Fruit fly (Drosophila melanogaster) whole organism, adult: Measurements from ENCODE around the gene mRpL4.
A peak's percentile ranks its signal among the peaks of the same experiment; 100 is the strongest.

Experiments used
- CG11617 ChIP-seq: fragments of 200-800 bp; sonication (Bioruptor generic); optimal IDR thresholded peaks from 2 replicates; lab custom pipeline; 2017; ENCODE audit warnings: mild to moderate bottlenecking, missing biosample characterization, missing genetic modification reagents, missing genetic modification characterization
- CG12768 ChIP-seq: fragments of 200-800 bp; sonication (Bioruptor generic); optimal IDR thresholded peaks from 2 replicates; lab custom pipeline; 2017; ENCODE audit warnings: missing biosample characterization, missing genetic modification characterization, mild to moderate bottlenecking, moderate library complexity, missing genetic modification reagents
- CG14711 ChIP-seq: fragments of 200-800 bp; sonication (Bioruptor generic); optimal IDR thresholded peaks from 2 replicates; lab custom pipeline; 2018; ENCODE audit warnings: missing biosample characterization, mild to moderate bottlenecking, missing genetic modification characterization, moderate library complexity
- CG1620 ChIP-seq: fragments of 200-800 bp; sonication (Bioruptor generic); optimal IDR thresholded peaks from 2 replicates; lab custom pipeline; 2016; ENCODE audit warnings: missing biosample characterization, missing genetic modification characterization
- CG33017 ChIP-seq: fragments of 200-800 bp; sonication (Bioruptor generic); optimal IDR thresholded peaks from 2 replicates; lab custom pipeline; 2018; ENCODE audit warnings: missing biosample characterization, mild to moderate bottlenecking, missing genetic modification characterization, moderate library complexity
- CG5204 ChIP-seq: fragments of 200-800 bp; sonication (Bioruptor generic); optimal IDR thresholded peaks from 2 replicates; lab custom pipeline; 2016; ENCODE audit warnings: missing biosample characterization, missing genetic modification characterization
- CG7045 ChIP-seq: fragments of 200-800 bp; sonication (Bioruptor generic); optimal IDR thresholded peaks from 2 replicates; lab custom pipeline; 2017; ENCODE audit warnings: missing biosample characterization, mild to moderate bottlenecking, missing genetic modification characterization
- CG7101 ChIP-seq: fragments of 200-800 bp; sonication (Bioruptor generic); optimal IDR thresholded peaks from 2 replicates; lab custom pipeline; 2018; ENCODE audit warnings: missing biosample characterization, mild to moderate bottlenecking, missing genetic modification characterization, moderate library complexity
- Clk ChIP-seq: fragments of 200-800 bp; sonication (Bioruptor generic); optimal IDR thresholded peaks from 2 replicates; lab custom pipeline; 2017; ENCODE audit warnings: missing biosample characterization, missing genetic modification characterization
- Crg-1 ChIP-seq: fragments of 200-800 bp; sonication (Bioruptor generic); optimal IDR thresholded peaks from 2 replicates; lab custom pipeline; 2016; ENCODE audit warnings: missing biosample characterization, missing genetic modification characterization
- Hr96 ChIP-seq: fragments of 200-800 bp; sonication (Bioruptor generic); optimal IDR thresholded peaks from 2 replicates; lab custom pipeline; 2016; ENCODE audit warnings: missing biosample characterization, missing genetic modification characterization
- Mnt ChIP-seq: fragments of 200-800 bp; sonication (Bioruptor generic); optimal IDR thresholded peaks from 2 replicates; lab custom pipeline; 2016; ENCODE audit warnings: missing biosample characterization, mild to moderate bottlenecking, missing genetic modification characterization
- bab1 ChIP-seq: fragments of 200-800 bp; sonication (Bioruptor generic); optimal IDR thresholded peaks from 3 replicates; lab custom pipeline; 2019; ENCODE audit warnings: missing biosample characterization, mild to moderate bottlenecking, missing genetic modification characterization, moderate library complexity
- cic ChIP-seq: fragments of 200-800 bp; sonication (Bioruptor generic); optimal IDR thresholded peaks from 2 replicates; lab custom pipeline; 2017; ENCODE audit warnings: missing biosample characterization, mild to moderate bottlenecking, missing genetic modification characterization, moderate library complexity
- cnc ChIP-seq, 2 experiments: fragments of >200 bp; optimal IDR thresholded peaks; 2 replicates each; lab custom pipeline; 2017
- kay ChIP-seq: fragments of 200-800 bp; sonication (Bioruptor generic); peaks from one replicate; lab custom pipeline; 2016; ENCODE audit warnings: missing biosample characterization, missing genetic modification characterization, borderline replicate concordance
- ovo ChIP-seq: fragments of 200-800 bp; sonication (Bioruptor generic); optimal IDR thresholded peaks from 2 replicates; lab custom pipeline; 2016; ENCODE audit warnings: missing biosample characterization, missing genetic modification characterization
- pad ChIP-seq: fragments of 200-800 bp; sonication (Bioruptor generic); optimal IDR thresholded peaks from 3 replicates; lab custom pipeline; 2017; ENCODE audit warnings: missing biosample characterization, missing genetic modification characterization, mild to moderate bottlenecking, moderate library complexity, missing genetic modification reagents
- tj ChIP-seq: fragments of 200-800 bp; sonication (Bioruptor generic); optimal IDR thresholded peaks from 3 replicates; lab custom pipeline; 2017; ENCODE audit warnings: missing biosample characterization, mild to moderate bottlenecking, missing genetic modification characterization, moderate library complexity
- toe ChIP-seq: fragments of 200-800 bp; sonication (Bioruptor generic); optimal IDR thresholded peaks from 2 replicates; lab custom pipeline; 2016; ENCODE audit warnings: missing biosample characterization, missing genetic modification characterization

Gene mRpL4

DNA sequence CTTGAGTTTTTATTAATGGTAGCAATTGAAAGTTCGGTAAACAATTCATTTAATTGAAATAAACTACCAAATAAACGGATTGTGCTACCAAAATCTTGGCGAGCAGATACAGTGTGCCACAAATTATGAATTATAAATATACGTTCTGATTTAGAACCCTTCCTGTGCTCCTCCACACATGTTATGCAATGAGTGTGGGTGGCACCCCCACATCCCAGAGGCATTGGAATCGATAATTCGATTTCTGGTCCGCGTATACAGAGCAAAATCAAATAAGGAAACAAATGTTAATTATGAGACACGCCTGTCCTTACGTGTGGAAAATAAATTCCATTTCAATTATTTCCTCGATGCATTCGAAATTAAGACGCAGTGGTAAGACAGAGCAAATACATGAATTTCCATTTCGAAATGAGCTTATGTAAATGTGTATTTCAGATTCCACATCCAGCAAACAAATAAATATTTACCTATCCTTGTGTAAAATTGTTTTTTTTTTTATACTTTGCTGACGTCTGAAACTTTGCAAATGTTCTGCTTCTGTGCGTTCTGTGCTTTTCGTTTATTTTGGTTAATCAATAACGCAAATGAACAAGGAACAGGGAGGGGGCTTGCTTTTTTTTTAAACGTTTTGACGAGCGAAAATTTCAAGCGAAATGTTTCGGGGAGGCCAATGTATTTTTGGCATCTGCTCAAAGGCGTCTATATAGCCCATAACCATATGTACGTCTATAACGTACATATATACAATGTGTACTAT is 6.9 kb downstream of the mRpL4 start:
- TF ChIP-seq Hr96 (GFP tag; lab: Kevin White, UChicago) = no peak
- TF ChIP-seq kay (GFP tag; lab: Kevin White, UChicago) = peak; percentile 22
- TF ChIP-seq ovo (GFP tag; lab: Kevin White, UChicago) = no peak
- TF ChIP-seq Mnt (GFP tag; lab: Kevin White, UChicago) = no peak

DNA sequence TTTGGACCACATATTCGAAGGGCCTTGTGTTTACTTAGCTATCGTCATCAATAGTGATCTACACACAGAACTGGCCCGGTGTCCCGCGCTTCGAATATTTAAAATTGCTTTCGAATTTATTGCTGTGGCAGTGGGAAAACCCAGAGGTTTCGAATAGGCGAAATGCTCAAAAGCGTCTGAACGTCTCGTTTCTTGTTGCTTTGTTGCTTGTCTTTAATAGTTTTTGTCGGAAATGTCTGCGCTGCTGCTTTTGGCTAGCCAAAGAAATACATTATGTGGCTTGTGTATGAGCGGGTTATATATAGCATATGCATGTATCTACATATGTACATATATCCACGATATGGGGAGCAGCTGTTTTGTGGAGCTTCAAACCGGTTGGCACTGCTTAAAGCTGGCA is 7.7 kb downstream of the mRpL4 start:
- TF ChIP-seq toe (GFP tag; lab: Kevin White, UChicago) = no peak
- TF ChIP-seq Clk (GFP tag; lab: Kevin White, UChicago) = no peak
- TF ChIP-seq CG7045 (GFP tag; lab: Kevin White, UChicago) = no peak
- TF ChIP-seq Mnt (GFP tag; lab: Kevin White, UChicago) = no peak
- TF ChIP-seq CG11617 (GFP tag; lab: Kevin White, UChicago) = no peak
- TF ChIP-seq CG7101 (tag; lab: Kevin White, UChicago) = no peak
- no peak for TF ChIP-seq tj (GFP tag; lab: Kevin White, UChicago)
- no peak for TF ChIP-seq cic (GFP tag; lab: Kevin White, UChicago)
- TF ChIP-seq pad = no peak
- no peak for TF ChIP-seq CG1620 (GFP tag; lab: Kevin White, UChicago)
- no peak for TF ChIP-seq Hr96 (GFP tag; lab: Kevin White, UChicago)
- TF ChIP-seq CG14711 (tag; lab: Kevin White, UChicago) = no peak
- TF ChIP-seq ovo (GFP tag; lab: Kevin White, UChicago) = no peak
- TF ChIP-seq CG33017 = no peak
- TF ChIP-seq kay (GFP tag; lab: Kevin White, UChicago) = no peak
- TF ChIP-seq CG5204 (GFP tag; lab: Kevin White, UChicago) = no peak
- TF ChIP-seq bab1 (GFP tag; lab: Kevin White, UChicago) = no peak
- TF ChIP-seq Crg-1 = no peak
- no peak for TF ChIP-seq CG12768

DNA sequence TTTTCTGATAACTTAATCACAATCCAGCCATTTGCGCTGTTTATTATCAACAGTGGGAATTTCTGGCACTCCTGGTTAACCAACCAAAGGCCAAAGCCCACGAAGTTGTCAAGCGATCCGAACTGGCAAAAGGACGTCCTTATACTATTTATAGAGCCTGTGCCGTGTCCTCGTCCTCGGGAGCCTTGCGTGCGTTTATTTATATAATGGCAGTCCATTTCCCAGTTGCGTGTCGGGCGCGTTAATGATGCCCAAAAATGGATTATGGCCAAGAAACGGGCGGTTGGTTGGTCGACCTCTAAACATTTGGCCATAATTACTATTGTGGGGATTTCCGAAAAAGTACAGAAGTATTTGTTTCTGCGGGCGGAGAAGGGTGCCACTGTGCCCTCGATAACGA is 8.5 kb downstream of the mRpL4 start:
- TF ChIP-seq Crg-1 = no peak
- no peak for TF ChIP-seq tj (GFP tag; lab: Kevin White, UChicago)
- no peak for TF ChIP-seq CG14711 (tag; lab: Kevin White, UChicago)
- no peak for TF ChIP-seq toe (GFP tag; lab: Kevin White, UChicago)
- no peak for TF ChIP-seq pad
- no peak for TF ChIP-seq bab1 (GFP tag; lab: Kevin White, UChicago)
- TF ChIP-seq ovo (GFP tag; lab: Kevin White, UChicago) = no peak
- no peak for TF ChIP-seq CG12768
- no peak for TF ChIP-seq Hr96 (GFP tag; lab: Kevin White, UChicago)
- TF ChIP-seq CG11617 (GFP tag; lab: Kevin White, UChicago) = no peak
- no peak for TF ChIP-seq CG7101 (tag; lab: Kevin White, UChicago)
- no peak for TF ChIP-seq cnc (optimal IDR thresholded peaks at IDR 0.05; lab: Kevin White, UChicago)
- TF ChIP-seq kay (GFP tag; lab: Kevin White, UChicago) = no peak
- TF ChIP-seq CG1620 (GFP tag; lab: Kevin White, UChicago) = no peak
- no peak for TF ChIP-seq CG5204 (GFP tag; lab: Kevin White, UChicago)
- no peak for TF ChIP-seq Clk (GFP tag; lab: Kevin White, UChicago)
- no peak for TF ChIP-seq Mnt (GFP tag; lab: Kevin White, UChicago)
- no peak for TF ChIP-seq CG7045 (GFP tag; lab: Kevin White, UChicago)
- TF ChIP-seq CG33017 = no peak
- TF ChIP-seq cic (GFP tag; lab: Kevin White, UChicago) = no peak

DNA sequence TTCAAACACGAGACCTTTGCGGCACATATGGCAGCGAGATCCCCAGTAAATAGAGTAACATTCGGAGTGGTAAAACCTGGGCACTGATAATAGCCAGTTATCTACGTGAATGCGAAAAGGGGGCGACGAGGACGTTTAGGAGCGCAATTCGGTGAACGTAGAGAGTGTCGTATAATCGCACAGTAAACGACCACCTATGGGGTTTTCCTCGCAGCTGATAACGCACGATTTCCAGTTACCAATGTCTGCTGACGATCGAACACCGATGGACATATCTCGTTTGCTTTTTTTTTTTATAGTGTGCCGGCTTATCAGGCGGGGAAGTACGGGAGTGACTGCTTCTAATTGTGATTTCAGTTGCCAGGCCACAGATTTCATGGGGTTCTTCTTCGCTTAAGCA is 9.2 kb downstream of the mRpL4 start:
- TF ChIP-seq CG12768 (peak; percentile 52), Mnt (GFP tag; lab: Kevin White, UChicago) (peak; percentile 45), ovo (GFP tag; lab: Kevin White, UChicago) (no peak), Clk (GFP tag; lab: Kevin White, UChicago) (peak; percentile 32), toe (GFP tag; lab: Kevin White, UChicago) (no peak), CG7101 (tag; lab: Kevin White, UChicago) (no peak), pad (peak; percentile 14), CG7045 (GFP tag; lab: Kevin White, UChicago) (peak; percentile 20), CG11617 (GFP tag; lab: Kevin White, UChicago) (no peak), Crg-1 (no peak), CG1620 (GFP tag; lab: Kevin White, UChicago) (no peak), cic (GFP tag; lab: Kevin White, UChicago) (peak; percentile 88), kay (GFP tag; lab: Kevin White, UChicago) (peak; percentile 82), CG5204 (GFP tag; lab: Kevin White, UChicago) (no peak), bab1 (GFP tag; lab: Kevin White, UChicago) (no peak), cnc (optimal IDR thresholded peaks at IDR 0.05; lab: Kevin White, UChicago) (no peak), CG14711 (tag; lab: Kevin White, UChicago) (no peak), tj (GFP tag; lab: Kevin White, UChicago) (peak; percentile 22), Hr96 (GFP tag; lab: Kevin White, UChicago) (no peak), CG33017 (peak; percentile 36)

DNA sequence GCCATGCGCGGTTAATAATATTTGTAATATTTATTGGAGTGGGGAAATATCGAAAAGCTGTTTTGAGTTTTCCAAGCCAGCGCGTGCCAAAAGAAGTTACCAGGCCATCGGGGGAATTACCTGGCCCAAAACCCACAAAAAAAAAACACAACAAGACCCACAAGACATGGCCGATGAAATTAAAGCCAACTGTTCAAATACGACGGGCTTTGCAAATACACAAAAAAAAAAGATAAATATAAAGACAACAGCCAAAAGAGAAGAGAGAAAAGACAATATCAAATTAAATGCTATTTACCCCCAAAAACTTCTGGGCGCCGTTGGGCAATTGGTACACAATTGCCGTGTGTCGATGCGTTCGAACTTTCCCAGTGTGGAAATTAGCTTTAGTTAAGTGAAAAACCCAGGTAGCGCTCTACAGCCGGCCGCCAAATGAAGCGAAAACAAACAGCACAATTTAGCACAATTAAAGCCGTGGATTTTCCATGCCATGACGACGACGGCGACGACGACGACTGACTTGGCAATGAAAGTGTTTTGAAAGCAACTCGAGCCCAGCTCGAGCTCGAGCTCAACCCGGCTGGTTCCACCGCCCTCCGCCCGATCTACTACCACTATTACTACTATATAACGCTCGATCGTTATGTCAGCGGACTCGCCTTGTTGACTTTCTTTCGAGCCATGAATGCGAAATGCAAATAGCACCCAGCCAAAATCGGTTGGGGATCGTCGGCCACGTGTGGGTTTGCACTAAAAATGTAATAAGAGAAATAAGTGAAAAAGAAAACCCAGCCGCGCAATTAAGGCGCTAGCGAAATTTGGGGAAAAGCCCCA is 10.9 kb downstream of the mRpL4 start:
- TF ChIP-seq Hr96 (GFP tag; lab: Kevin White, UChicago) (no peak), cic (GFP tag; lab: Kevin White, UChicago) (peak; percentile 26), tj (GFP tag; lab: Kevin White, UChicago) (peak; percentile 72), bab1 (GFP tag; lab: Kevin White, UChicago) (no peak), Crg-1 (peak; percentile 71), CG5204 (GFP tag; lab: Kevin White, UChicago) (no peak), Mnt (GFP tag; lab: Kevin White, UChicago) (peak; percentile 46), CG14711 (tag; lab: Kevin White, UChicago) (no peak), ovo (GFP tag; lab: Kevin White, UChicago) (peak; percentile 27), CG7045 (GFP tag; lab: Kevin White, UChicago) (peak; percentile 9), CG1620 (GFP tag; lab: Kevin White, UChicago) (peak; percentile 41), toe (GFP tag; lab: Kevin White, UChicago) (no peak), CG12768 (peak; percentile 34), kay (GFP tag; lab: Kevin White, UChicago) (peak; percentile 70), CG11617 (GFP tag; lab: Kevin White, UChicago) (no peak), cnc (optimal IDR thresholded peaks at IDR 0.05; lab: Kevin White, UChicago) (no peak), Clk (GFP tag; lab: Kevin White, UChicago) (no peak), CG7101 (tag; lab: Kevin White, UChicago) (peak; percentile 7), pad (no peak), CG33017 (no peak)
